Fruit fly (Drosophila melanogaster) ovary, adult (tissue): Measurements from ENCODE around the gene CG10874.

Experiments used
- CG17801 ChIP-seq: fragments of 200-800 bp; optimal IDR thresholded peaks from 2 replicates; lab custom pipeline; 2019; ENCODE audit warnings: missing biosample characterization, mild to moderate bottlenecking, missing genetic modification characterization, moderate library complexity; ENCODE audit not compliant: partially characterized antibody

Gene CG10874

DNA sequence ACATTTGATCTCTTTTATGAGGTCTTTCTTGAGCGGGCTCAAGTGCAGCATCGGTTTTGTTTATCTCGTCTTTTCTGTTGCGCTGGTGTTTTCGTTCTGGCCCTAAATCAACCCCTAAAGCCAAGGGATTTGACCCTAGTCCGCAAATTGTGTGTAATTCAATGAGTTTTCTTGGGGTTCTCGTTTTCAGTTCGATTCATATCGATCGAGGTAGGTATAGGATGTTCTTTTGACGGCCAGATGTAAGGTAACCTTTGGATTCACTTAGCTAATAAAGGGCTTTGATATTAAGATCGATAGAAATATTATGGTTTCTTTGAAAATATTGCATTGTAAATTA is 27.0 kb downstream of the CG10874 start:
- TF ChIP-seq CG17801 (GFP tag; lab: Kevin White, UChicago): no peak

DNA sequence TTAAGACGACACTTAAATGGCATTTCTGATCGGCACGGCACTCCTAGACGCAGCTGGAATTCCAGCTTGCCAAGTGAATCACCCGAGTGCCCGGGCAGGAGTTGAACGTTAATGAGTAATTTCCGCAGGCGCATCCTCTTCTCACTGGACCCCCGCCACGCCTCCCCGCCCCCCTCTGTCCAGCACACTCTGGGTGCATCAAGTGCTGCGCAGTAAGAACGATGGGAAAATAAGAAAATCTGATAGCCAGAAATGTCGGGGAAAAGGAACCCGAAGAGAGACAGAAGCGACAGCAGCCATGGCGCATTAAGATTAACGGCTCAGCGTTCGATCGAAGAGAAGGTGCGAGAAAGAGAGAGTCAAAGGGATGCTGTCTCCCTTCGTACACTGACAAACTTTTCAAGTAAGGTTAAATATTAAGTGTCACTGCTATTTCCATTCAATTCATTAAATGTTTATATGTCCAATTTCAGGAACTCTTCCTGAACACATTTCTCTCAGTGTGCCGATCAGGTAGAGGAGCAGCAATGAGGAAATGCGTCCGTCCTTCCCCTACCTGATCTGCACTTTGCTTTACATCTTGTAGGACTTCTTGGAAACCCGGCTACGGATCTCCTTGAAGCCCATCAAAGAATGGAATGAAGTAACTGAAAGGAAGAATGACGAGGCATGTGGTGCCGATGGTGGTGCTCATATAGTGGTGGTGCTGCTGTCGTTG is 27.5 kb downstream of the CG10874 start:
- TF ChIP-seq CG17801 (GFP tag; lab: Kevin White, UChicago): no peak

DNA sequence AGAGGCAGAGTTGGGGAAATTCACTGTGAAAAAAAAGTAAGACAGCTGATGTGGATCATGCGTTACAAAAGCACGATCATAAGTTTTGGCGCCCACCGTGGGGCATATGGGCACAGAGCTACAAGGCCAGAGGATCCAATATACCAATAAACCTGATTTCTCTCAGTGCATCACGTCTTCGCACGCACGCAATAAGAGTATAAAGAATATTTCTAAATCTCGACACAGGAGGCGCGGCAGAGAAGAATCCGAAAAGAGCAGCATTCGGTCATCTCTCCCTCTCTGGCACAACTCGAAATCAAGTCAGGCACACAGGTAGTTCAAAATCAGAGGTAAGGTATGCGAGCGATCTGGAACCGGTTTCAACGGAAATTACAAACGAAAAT is 28.6 kb downstream of the CG10874 start:
- TF ChIP-seq CG17801 (GFP tag; lab: Kevin White, UChicago): no peak

DNA sequence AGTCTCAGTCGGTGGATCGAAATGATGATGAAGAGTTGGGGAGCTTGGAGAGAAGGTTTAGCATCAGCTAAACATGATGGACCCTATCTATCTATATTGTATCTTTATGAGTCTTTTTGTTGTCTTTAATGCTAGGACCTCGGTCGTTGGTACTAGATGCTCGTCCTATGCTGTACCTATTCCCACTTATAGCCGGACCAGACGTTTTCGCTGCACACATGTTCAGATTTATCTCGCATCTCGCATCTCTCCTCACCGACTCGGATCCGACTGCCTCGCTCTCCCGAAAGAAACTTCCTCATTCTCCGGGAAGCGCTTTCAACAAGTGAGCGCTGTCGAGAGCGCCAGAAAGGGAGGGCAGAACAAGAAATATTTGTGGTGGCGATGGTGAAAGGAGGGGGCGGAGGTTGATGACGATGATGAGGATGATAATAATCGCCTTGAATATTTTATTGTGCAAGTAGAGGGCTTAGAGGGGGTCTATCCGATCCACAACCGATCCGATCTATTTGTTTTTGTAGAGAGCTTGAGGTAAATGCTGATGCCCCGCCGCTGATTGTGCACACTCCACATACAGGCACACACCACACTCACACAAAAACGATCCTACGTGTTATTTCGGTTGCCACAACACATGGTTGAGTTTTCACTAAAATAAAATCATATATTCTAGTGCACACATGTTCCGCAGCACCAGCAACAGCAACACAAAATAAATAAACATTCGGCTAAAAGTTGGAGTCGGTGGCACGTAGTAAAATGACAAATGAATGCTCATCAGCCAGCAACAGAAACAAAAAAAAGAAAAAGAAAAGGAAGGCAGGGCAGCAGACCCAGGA is 29.2 kb downstream of the CG10874 start:
- TF ChIP-seq CG17801 (GFP tag; lab: Kevin White, UChicago): no peak

DNA sequence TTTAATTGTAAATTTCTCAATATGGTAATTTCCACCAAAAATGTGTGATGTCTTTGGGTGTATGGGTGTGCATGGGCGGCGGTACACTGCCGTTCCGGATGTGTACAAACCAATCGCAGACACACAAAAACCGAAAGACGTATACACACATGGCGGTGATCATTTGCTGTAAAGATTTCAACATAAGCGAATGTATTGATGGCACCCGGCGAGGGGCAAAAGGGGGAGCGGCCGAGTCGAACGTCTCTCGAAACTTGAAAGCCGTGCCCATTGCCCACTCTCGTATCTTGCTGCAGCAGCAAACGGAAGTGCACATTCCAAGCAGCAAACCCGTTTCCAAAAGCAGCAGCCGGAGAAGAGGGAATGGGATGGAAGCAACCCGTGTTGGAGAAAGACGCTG is 29.9 kb downstream of the CG10874 start:
- no peak for TF ChIP-seq CG17801 (GFP tag; lab: Kevin White, UChicago)

DNA sequence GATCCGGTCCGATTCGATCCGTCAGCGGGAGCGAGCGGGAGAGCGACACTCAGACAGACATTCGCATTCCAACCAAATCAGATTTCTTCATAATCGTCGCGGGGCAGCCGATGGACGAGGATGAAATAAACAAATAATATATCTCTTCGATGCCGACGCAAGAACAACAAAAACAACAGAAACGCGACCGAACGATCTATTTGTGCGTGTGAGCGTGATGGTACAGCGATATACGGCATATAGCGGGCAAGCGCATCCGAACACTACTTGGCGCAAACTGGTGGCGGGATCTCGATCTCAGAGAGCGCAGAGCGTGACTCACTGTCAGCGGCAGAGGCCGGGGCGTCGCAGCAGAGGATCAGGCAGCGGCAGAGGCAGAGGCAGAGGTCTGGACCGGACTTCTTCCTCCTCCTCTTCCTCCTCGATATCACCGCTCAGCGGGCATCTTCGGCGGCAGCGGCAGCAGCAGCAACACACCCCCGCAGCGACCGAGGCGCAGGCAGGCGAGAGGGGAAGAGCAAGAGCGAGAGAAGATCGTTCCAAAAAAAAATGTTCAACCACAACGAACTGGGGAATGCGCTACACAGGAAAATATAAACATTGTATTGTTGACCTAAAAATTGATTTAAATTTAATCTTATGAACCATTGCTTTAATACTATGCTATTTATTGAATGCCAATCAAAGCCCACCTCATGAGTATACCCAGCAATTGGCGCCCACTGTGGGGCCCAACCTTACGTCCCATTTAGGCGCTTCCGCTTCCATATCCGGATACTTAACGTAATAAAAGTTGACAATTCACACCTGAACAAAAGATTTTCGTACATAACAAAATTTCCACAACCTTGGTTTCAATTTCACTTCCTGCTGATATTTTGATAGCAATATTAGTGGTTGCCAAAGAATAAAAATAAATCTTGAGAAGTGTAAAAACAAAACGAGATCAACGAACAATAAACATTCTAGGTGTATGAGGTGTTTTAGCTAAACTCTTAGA is 30.6 kb downstream of the CG10874 start:
- no peak for TF ChIP-seq CG17801 (GFP tag; lab: Kevin White, UChicago)

DNA sequence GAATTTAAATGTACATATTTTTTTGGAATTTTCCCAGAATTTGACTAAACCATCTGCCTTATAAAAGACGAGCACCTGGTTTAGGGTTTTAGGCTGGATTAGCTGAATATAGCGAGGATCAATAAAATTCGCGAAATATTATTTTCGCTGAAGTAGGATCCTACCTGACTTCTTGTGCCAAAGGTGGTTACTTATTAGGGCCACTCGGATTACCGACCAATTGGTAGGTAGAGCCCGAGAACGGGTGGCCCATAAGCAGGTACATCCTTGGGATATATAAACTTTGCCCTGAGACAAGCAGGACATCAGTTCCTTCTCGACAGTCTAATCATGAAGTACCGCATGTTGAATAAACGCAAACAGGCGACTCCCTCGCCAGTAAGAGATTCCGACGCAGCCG is 36.7 kb downstream of the CG10874 start, which contains the start of gene CG15382:
Gene CG15382 (plus strand): TSS at position 301 of the 400 bp plus-strand sequence.
- TF ChIP-seq CG17801 (GFP tag; lab: Kevin White, UChicago): no peak

DNA sequence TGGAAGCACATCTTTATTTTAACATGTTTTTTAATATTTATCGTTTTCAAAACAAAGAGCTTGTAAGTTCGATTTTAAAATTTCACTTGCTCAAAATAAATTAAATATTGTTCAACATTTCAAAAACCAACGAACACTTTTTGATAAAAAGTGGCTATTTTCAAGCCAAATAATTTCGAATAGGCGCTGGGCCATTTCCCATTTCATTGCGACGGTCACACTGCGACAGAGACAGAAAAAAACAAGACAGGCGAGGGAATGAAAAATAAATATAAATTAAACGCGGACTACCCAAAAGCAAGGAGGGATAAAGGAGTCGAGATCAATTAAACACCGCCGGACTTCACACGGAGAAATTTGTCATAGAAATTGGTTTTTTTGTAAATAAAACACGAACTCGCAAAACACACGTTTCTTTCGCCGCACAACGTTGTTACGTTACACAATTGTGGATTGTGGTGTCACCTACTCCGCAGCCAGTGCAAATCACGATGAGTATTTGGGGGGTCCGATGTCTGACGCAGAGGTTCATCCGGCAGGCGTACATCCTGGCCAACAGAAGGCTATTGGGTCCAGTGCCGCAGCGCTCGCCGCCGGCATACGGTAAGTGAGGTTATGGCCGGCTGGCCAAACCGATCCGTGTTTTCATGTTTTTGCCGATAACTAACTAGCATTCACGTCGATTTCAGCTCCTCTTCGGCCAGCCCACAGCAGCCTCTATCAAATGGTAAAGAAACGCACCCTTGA is 40.5 kb downstream of the CG10874 start, which contains the start of gene AIF:
Gene AIF (plus strand): TSS at position 211 of the 747 bp plus-strand sequence.
- TF ChIP-seq CG17801 (GFP tag; lab: Kevin White, UChicago): peak; percentile 3

DNA sequence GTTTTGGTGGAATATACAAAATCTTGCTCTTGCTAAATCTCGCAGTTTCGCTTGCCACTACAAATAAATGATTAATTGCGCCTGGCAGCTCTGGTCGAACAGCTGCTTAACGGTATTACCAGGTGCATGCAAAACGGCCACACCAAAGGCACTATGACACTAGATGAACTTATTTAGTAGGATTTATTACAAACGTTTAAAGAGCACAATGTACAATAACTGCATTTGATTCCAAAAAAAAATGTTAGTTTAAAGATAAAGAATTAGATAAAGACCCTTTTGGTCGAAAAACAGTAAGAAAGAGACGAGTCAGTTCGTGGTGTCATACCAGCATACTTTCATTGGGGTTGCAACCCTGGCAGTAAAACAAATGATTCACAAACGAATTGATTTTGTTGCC is 45.0 kb downstream of the CG10874 start, which contains the start of the genes CG11723 and Tbcd:
Gene CG11723 (minus strand): TSS at position 68 of the 400 bp plus-strand sequence.
Gene Tbcd (plus strand): TSS at position 311 of the 400 bp plus-strand sequence.
- peak; percentile 96 for TF ChIP-seq CG17801 (GFP tag; lab: Kevin White, UChicago)

DNA sequence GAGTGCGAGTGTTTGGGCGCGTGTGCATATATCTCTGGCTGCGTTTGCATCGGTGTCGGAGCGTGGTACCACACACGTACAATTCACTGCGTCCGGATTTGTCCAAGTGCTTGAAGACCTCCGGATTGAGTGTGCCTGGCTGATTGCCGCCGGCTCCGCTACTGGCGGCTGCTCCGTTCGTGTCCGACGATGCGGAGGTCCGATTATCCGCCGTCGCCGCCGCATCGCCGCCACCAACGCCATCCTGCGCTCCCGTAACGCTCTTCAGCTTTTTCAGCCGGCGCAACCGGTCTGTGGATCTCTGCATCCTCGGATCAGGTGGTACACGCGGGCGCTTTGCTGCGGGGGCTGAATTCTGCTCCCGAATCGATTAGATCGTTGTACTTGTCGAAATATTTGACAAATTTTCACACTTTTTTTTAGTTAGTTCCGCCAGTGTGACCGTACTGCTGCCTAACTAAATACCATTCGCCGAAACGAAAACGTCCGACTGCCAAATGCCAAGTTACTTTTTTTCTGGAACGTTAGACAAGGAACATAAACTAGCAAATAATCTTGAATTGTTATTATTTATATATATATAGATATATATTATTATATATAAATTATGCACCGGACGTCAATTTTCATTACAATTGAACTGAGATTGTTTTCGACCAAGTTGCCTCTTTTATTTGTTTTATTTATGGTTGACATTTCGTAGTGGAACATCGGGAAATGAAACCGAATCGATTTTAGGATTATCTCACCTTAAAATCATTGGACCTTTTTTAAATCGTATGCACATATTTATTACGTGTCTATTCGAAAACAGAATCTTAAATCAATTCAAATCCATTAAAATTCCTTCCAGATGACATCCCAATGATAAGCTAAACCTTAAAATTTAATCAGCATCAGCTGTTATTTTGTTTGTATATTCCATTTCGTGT is 47.2 kb downstream of the CG10874 start, which contains the start of gene tho2:
Gene tho2 (minus strand): TSS at position 463 of the 932 bp plus-strand sequence.
- no peak for TF ChIP-seq CG17801 (GFP tag; lab: Kevin White, UChicago)
